Worm (Caenorhabditis elegans) whole organism, late embryonic: ENCODE data around the gene str-19.

ENCODE experiments used
- F13H6.1 ChIP-seq: sonication (generic microtip); optimal IDR thresholded peaks from 2 replicates; lab custom pipeline; 2016; ENCODE audit warnings: missing genetic modification characterization, missing compliant biosample characterization
- Y22D7AL.16 ChIP-seq: sonication (generic microtip); optimal IDR thresholded peaks from 2 replicates; lab custom pipeline; 2016; ENCODE audit warnings: missing genetic modification characterization, missing compliant biosample characterization
- ceh-45 ChIP-seq: fragments of 200-800 bp; sonication (Bioruptor generic); IDR thresholded peaks from 2 replicates; pipeline ENCODE4 v1.3.6; 2022; ENCODE audit warnings: missing genetic modification reagents, missing genetic modification characterization, missing compliant biosample characterization
- ceh-6 ChIP-seq: fragments of 200-800 bp; sonication (Bioruptor generic); optimal IDR thresholded peaks from 2 replicates; lab custom pipeline; 2018; ENCODE audit warnings: mild to moderate bottlenecking, missing genetic modification characterization, missing compliant biosample characterization
- dve-1 ChIP-seq: sonication (generic microtip); optimal IDR thresholded peaks from 2 replicates; lab custom pipeline; 2017; ENCODE audit warnings: antibody characterized with exemption, mild to moderate bottlenecking, missing genetic modification characterization, missing compliant biosample characterization
- elt-2 ChIP-seq: sonication (generic microtip); optimal IDR thresholded peaks from 2 replicates; lab custom pipeline; 2016; ENCODE audit warnings: missing genetic modification reagents, missing genetic modification characterization, missing compliant biosample characterization
- elt-4 ChIP-seq: sonication (generic microtip); optimal IDR thresholded peaks from 2 replicates; lab custom pipeline; 2016; ENCODE audit warnings: missing genetic modification characterization, missing compliant biosample characterization
- hlh-13 ChIP-seq: fragments of 200-800 bp; sonication (Bioruptor generic); optimal IDR thresholded peaks from 2 replicates; lab custom pipeline; 2018; ENCODE audit warnings: mild to moderate bottlenecking, missing genetic modification characterization, missing compliant biosample characterization
- hlh-30 ChIP-seq: sonication (generic microtip); optimal IDR thresholded peaks from 2 replicates; lab custom pipeline; 2017; ENCODE audit warnings: antibody characterized with exemption, missing genetic modification characterization, missing compliant biosample characterization; ENCODE audit not compliant: insufficient read depth
- lin-11 ChIP-seq: fragments of 200-800 bp; sonication (Bioruptor generic); optimal IDR thresholded peaks from 2 replicates; lab custom pipeline; 2018; ENCODE audit warnings: mild to moderate bottlenecking, missing genetic modification characterization, missing compliant biosample characterization
- npax-4 ChIP-seq: sonication (generic microtip); optimal IDR thresholded peaks from 2 replicates; lab custom pipeline; 2016; ENCODE audit warnings: missing genetic modification characterization, missing compliant biosample characterization
- pag-3 ChIP-seq: sonication (generic microtip); optimal IDR thresholded peaks from 2 replicates; lab custom pipeline; 2016; ENCODE audit warnings: missing compliant biosample characterization, missing genetic modification characterization, borderline replicate concordance
- sox-4 ChIP-seq: sonication (generic microtip); optimal IDR thresholded peaks from 2 replicates; lab custom pipeline; 2017; ENCODE audit warnings: mild to moderate bottlenecking, missing genetic modification characterization, inconsistent platforms, missing compliant biosample characterization
- tbx-7 ChIP-seq: sonication (generic microtip); optimal IDR thresholded peaks from 2 replicates; lab custom pipeline; 2016; ENCODE audit warnings: missing genotype, missing genetic modification characterization, missing compliant biosample characterization

DNA sequence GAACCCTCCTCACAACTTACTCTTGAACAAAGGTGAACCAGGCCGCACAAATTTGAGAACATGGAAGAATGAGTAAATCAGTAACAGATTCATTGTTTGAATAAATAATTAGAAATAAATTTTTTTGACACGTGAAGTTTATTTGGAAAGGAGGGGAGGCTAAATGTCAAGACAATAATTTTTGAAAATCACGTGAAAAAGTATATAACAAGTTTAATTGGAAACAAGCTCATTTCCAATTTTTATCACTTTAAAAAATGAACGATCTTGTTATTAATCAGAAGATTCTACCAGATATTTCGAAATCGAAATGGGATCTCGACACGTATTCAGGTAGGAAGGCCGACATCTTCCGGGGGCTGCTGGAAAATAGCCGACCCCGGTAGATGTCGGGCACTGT lies 17.7 kb downstream of the str-19 start, which contains the start of the genes irld-57 and sfxn-1.3:
- no peak for TF ChIP-seq ceh-6
- no peak for TF ChIP-seq lin-11
- TF ChIP-seq tbx-7 (tag; lab: Kevin White, UChicago): no peak
- no peak for TF ChIP-seq Y22D7AL.16 (tag; lab: Kevin White, UChicago)
- TF ChIP-seq ceh-45 (GFP tag; lab: Robert Waterston, UW): no peak
- TF ChIP-seq hlh-13 (GFP tag; lab: Kevin White, UChicago): no peak
- TF ChIP-seq npax-4: no peak
- no peak for TF ChIP-seq dve-1 (tag; lab: Kevin White, UChicago)
- no peak for TF ChIP-seq sox-4 (tag; lab: Kevin White, UChicago)
- TF ChIP-seq elt-2 (tag; lab: Kevin White, UChicago): no peak
- TF ChIP-seq hlh-30: no peak
- no peak for TF ChIP-seq elt-4
- no peak for TF ChIP-seq F13H6.1 (tag; lab: Kevin White, UChicago)
- TF ChIP-seq pag-3: no peak
